Worm (Caenorhabditis elegans) whole organism, L4 larva: ENCODE measurements around the gene Y44A6B.3.

ENCODE experiments used
- F37D6.2 ChIP-seq: sonication (generic microtip); optimal IDR thresholded peaks from 2 replicates; lab custom pipeline; 2016; ENCODE audit warnings: mild to moderate bottlenecking, missing genetic modification characterization, missing compliant biosample characterization
- ZK546.5 ChIP-seq, 2 experiments: sonication (generic microtip); optimal IDR thresholded peaks; 2 replicates each; lab custom pipeline; 2017; ENCODE audit warnings: missing biosample characterization in 2 of 2, missing genetic modification characterization in 2 of 2
- dpl-1 ChIP-seq: fragments of 150-350 bp; optimal IDR thresholded peaks from 2 replicates; lab custom pipeline; 2014; ENCODE audit warnings: missing biosample characterization, missing genetic modification reagents, missing genetic modification characterization
- lin-39 ChIP-seq: fragments of 150-350 bp; optimal IDR thresholded peaks from 2 replicates; lab custom pipeline; 2014; ENCODE audit warnings: missing biosample characterization, missing genetic modification reagents, missing genetic modification characterization
- mdt-29 ChIP-seq: fragments of 200-800 bp; sonication (Bioruptor generic); IDR thresholded peaks from 2 replicates; pipeline ENCODE4 v1.3.6; 2022; ENCODE audit warnings: missing genetic modification reagents, missing genetic modification characterization, missing compliant biosample characterization
- nhr-6 ChIP-seq: fragments of 150-350 bp; optimal IDR thresholded peaks from 2 replicates; lab custom pipeline; 2014; ENCODE audit warnings: missing biosample characterization, missing genetic modification characterization
- nhr-76 ChIP-seq: fragments of 150-350 bp; optimal IDR thresholded peaks from 2 replicates; lab custom pipeline; 2014; ENCODE audit warnings: missing biosample characterization, missing genetic modification characterization
- pha-4 ChIP-seq, 2 experiments: fragments of 150-350 bp in 1 of 2; fragments of 200-800 bp in 1 of 2; sonication (Bioruptor generic) in 1 of 2; IDR thresholded peaks in 1 of 2; optimal IDR thresholded peaks in 1 of 2; 2 replicates each; pipeline versions ENCODE4 v1.3.6 to Lab custom; 2014 to 2022; ENCODE audit warnings: missing genetic modification characterization in 2 of 2, missing genetic modification reagents in 2 of 2, missing biosample characterization in 1 of 2, missing compliant biosample characterization in 1 of 2
- unc-39 ChIP-seq: sonication (generic microtip); optimal IDR thresholded peaks from 2 replicates; lab custom pipeline; 2017; ENCODE audit warnings: missing biosample characterization, missing genetic modification characterization

- TF ChIP-seq lin-39 (tag; lab: Kevin White, UChicago), result no peak
- TF ChIP-seq unc-39 (tag; lab: Kevin White, UChicago), result no peak
- TF ChIP-seq nhr-76 (tag; lab: Kevin White, UChicago), result no peak
- no peak for TF ChIP-seq nhr-6 (tag; lab: Kevin White, UChicago)
- TF ChIP-seq ZK546.5 (tag; optimal IDR thresholded peaks at IDR 0.05; lab: Kevin White, UChicago), result no peak
- TF ChIP-seq dpl-1 (GFP tag; lab: Kevin White, UChicago), result no peak
- no peak for TF ChIP-seq pha-4 (GFP tag; IDR thresholded peaks at IDR 0.05; lab: Robert Waterston, UW)
- no peak for TF ChIP-seq pha-4 (tag; optimal IDR thresholded peaks at IDR 0.05; lab: Kevin White, UChicago)
- TF ChIP-seq mdt-29 (GFP tag; lab: Robert Waterston, UW), result no peak
- TF ChIP-seq F37D6.2, result no peak
Observed at ce11 chrV:20682309-20682708, 44.1 kb upstream of the Y44A6B.3 start.
